Fruit fly (Drosophila melanogaster): Measurements from ENCODE around the gene CG14200.

The CG14200 gene

DNA sequence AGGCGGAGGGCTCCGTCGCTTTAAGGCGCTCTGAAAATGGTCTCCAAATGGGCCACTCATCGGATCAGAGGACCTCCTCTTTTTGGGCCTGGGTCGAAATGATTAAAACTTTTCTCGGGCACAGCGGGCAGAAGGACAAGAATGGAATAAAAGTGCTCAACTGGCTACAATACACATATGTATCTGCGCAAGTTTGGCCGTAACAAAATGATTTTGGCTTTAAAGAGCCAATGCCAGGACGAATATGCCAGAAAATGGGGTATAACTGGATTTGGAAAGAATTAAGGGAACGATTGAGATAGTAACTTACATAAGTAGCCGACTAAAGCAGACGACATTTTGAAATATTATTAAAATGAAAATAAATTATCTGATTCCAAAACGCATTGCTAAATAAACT lies 52.1 kb downstream of the CG14200 start, which contains the start of gene CG32532:
TSS of gene CG32532 (minus strand) at position 101 of the 400 bp plus-strand sequence.
- TF ChIP-seq CTCF (optimal IDR thresholded peaks at IDR 0.05) (no peak), CG8478 (optimal IDR thresholded peaks at IDR 0.05) (no peak)

DNA sequence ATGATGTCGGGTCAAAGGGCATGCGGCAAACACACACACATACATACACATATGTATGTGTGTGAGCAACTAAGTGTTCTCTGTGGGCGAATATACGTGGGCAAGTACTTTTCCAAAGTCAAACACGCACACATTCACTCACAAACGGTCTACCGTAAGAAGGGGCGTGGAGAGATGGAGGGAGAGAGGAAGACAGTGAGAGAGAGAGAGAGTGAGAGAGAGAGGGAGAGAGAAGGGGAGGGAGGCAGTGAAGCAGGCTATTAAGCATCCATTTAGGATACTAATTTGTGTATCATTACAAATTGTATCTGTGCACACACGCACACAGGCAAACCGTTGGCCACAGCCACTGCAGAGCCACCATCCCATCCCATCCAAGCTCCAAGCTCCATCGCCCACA lies 53.1 kb downstream of the CG14200 start:
- TF ChIP-seq CTCF (optimal IDR thresholded peaks at IDR 0.05): no peak
- TF ChIP-seq CG8478 (optimal IDR thresholded peaks at IDR 0.05): no peak

DNA sequence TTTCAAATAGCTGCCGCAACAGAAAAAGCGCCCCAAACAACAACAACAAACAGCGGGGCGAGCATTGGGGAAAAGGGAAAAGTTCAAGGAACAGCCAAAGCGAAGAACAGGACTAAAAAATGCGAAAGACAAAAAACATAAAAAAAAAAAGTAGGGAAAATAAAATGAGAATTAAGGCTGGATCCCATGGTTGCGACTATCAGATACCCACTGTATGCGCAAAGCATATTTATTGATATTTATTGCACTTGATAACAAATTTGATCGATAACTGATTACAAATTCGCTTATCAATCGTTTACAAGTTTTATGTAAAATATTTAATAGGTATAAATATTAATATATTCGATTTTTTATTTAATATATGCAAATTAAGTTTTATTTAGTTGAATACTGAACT lies 54.3 kb downstream of the CG14200 start:
- TF ChIP-seq CG8478 (optimal IDR thresholded peaks at IDR 0.05) (no peak), CTCF (optimal IDR thresholded peaks at IDR 0.05) (no peak)

DNA sequence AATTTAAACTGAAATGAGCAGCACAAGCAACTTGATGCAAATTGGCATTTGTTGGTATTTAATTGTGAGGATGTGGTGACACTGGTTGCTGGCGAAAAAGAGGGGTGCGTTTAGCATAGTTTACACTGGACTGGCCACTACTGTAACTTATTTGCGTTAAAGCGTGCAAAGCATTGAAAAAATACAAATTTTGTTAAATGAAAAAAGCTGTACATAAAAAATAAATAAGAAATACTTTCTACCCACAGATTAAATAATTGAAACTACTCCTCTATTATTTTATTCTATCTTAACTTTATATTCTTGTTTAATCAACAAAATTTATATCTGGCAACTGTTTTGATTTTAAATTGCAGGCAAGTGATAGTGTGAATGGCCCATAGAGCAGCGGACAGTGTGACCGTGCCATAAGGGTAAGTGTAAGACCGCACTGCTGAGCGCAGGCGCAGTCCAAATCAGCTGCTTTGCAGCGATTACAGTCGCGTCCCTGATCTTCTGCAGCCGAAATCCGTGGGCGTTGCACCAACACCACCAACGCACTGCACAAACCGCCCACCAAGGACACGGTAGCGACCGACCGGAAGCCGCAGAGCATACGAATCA lies 70.5 kb downstream of the CG14200 start, which contains the start of the genes Grip84 and car:
TSS of gene Grip84 (minus strand) at position 51 of the 603 bp plus-strand sequence.
TSS of gene car (plus strand) at position 306 of the 603 bp plus-strand sequence.
- TF ChIP-seq CG8478 (optimal IDR thresholded peaks at IDR 0.05) (no peak), CTCF (optimal IDR thresholded peaks at IDR 0.05) (no peak)
